Worm (Caenorhabditis elegans) whole organism, L1 larva: Measurements from ENCODE around the gene pst-2.

Source experiments
- C04F5.9 ChIP-seq: sonication (generic microtip); optimal IDR thresholded peaks from 2 replicates; lab custom pipeline; 2016; ENCODE audit warnings: missing genetic modification characterization, missing compliant biosample characterization
- C16A3.4 ChIP-seq: fragments of 150-350 bp; optimal IDR thresholded peaks from 2 replicates; lab custom pipeline; 2014; ENCODE audit warnings: missing biosample characterization, missing genetic modification characterization
- F16B12.6 ChIP-seq: fragments of 150-350 bp; optimal IDR thresholded peaks from 2 replicates; lab custom pipeline; 2014; ENCODE audit warnings: missing biosample characterization, missing genetic modification characterization
- Y116A8C.19 ChIP-seq: sonication (generic microtip); optimal IDR thresholded peaks from 2 replicates; lab custom pipeline; 2016; ENCODE audit warnings: missing compliant biosample characterization, missing genetic modification characterization, borderline replicate concordance
- alr-1 ChIP-seq: fragments of 200-800 bp; sonication (Bioruptor generic); optimal IDR thresholded peaks from 2 replicates; lab custom pipeline; 2018; ENCODE audit warnings: borderline replicate concordance, mild to moderate bottlenecking, missing genetic modification characterization, missing compliant biosample characterization
- aly-2 ChIP-seq: fragments of 150-350 bp; optimal IDR thresholded peaks from 2 replicates; lab custom pipeline; 2014; ENCODE audit warnings: missing biosample characterization, missing genetic modification characterization
- ama-1 ChIP-seq: fragments of 150-350 bp; optimal IDR thresholded peaks from 2 replicates; lab custom pipeline; 2014
- ceh-8 ChIP-seq: fragments of 200-800 bp; sonication (Bioruptor generic); optimal IDR thresholded peaks from 2 replicates; lab custom pipeline; 2018; ENCODE audit warnings: mild to moderate bottlenecking, missing genetic modification characterization, moderate library complexity, missing compliant biosample characterization
- ceh-88 ChIP-seq: fragments of 200-800 bp; sonication (Bioruptor generic); IDR thresholded peaks from 2 replicates; pipeline ENCODE4 v1.3.6; 2022; ENCODE audit warnings: missing genetic modification characterization, missing compliant biosample characterization
- ceh-90 ChIP-seq: sonication (generic microtip); optimal IDR thresholded peaks from 2 replicates; lab custom pipeline; 2016; ENCODE audit warnings: missing genetic modification characterization, missing compliant biosample characterization
- ces-1 ChIP-seq: fragments of 150-350 bp; optimal IDR thresholded peaks from 2 replicates; lab custom pipeline; 2014; ENCODE audit warnings: missing biosample characterization, missing genetic modification reagents, missing genetic modification characterization
- dpl-1 ChIP-seq, 3 experiments: fragments of 150-350 bp in 2 of 3; sonication (generic microtip) in 1 of 3; optimal IDR thresholded peaks; 2 replicates each; lab custom pipeline; 2014 to 2017; ENCODE audit warnings: missing biosample characterization in 3 of 3, missing genetic modification characterization in 3 of 3, missing genetic modification reagents in 3 of 3
- dsc-1 ChIP-seq: sonication (generic microtip); optimal IDR thresholded peaks from 2 replicates; lab custom pipeline; 2016; ENCODE audit warnings: mild to moderate bottlenecking, missing genetic modification characterization, missing compliant biosample characterization
- efl-1 ChIP-seq, 4 experiments: fragments of 150-350 bp; optimal IDR thresholded peaks in 3 of 4; peaks in 1 of 4; 1 replicate in 1 of 4; 2 replicates in 3 of 4; lab custom pipeline; 2014; ENCODE audit warnings: missing biosample characterization in 2 of 4, missing genetic modification characterization in 2 of 4, missing genetic modification reagents in 2 of 4
- efl-3 ChIP-seq: fragments of 200-800 bp; sonication (Bioruptor generic); optimal IDR thresholded peaks from 2 replicates; lab custom pipeline; 2018; ENCODE audit warnings: mild to moderate bottlenecking, missing genetic modification characterization, missing compliant biosample characterization
- egl-13 ChIP-seq: sonication (generic microtip); optimal IDR thresholded peaks from 2 replicates; lab custom pipeline; 2016; ENCODE audit warnings: missing genotype, missing genetic modification reagents, missing genetic modification characterization, missing compliant biosample characterization
- fkh-10 ChIP-seq: sonication (generic microtip); optimal IDR thresholded peaks from 2 replicates; lab custom pipeline; 2017; ENCODE audit warnings: missing biosample characterization, missing genetic modification reagents, missing genetic modification characterization
- fkh-8 ChIP-seq: sonication (generic microtip); optimal IDR thresholded peaks from 2 replicates; lab custom pipeline; 2016; ENCODE audit warnings: mild to moderate bottlenecking, missing genetic modification characterization, missing compliant biosample characterization
- fos-1 ChIP-seq: fragments of 150-350 bp; optimal IDR thresholded peaks from 2 replicates; lab custom pipeline; 2014; ENCODE audit warnings: missing biosample characterization, missing genetic modification characterization
- grh-1 ChIP-seq: fragments of 200-800 bp; sonication (Bioruptor generic); IDR thresholded peaks from 2 replicates; pipeline ENCODE4 v1.3.6; 2022; ENCODE audit warnings: missing genetic modification reagents, missing genetic modification characterization, missing compliant biosample characterization
- hlh-17 ChIP-seq: fragments of 200-800 bp; sonication (Bioruptor generic); optimal IDR thresholded peaks from 2 replicates; lab custom pipeline; 2018; ENCODE audit warnings: missing genetic modification characterization, mild to moderate bottlenecking, missing compliant biosample characterization, moderate library complexity, borderline replicate concordance
- lin-13 ChIP-seq: fragments of 150-350 bp; optimal IDR thresholded peaks from 2 replicates; lab custom pipeline; 2014; ENCODE audit warnings: missing biosample characterization, missing genetic modification reagents, missing genetic modification characterization
- lin-14 ChIP-seq: fragments of 200-800 bp; sonication (Bioruptor generic); optimal IDR thresholded peaks from 2 replicates; lab custom pipeline; 2018; ENCODE audit warnings: mild to moderate bottlenecking, missing genetic modification characterization, moderate library complexity, missing compliant biosample characterization
- lin-39 ChIP-seq: fragments of 150-350 bp; optimal IDR thresholded peaks from 2 replicates; lab custom pipeline; 2014; ENCODE audit warnings: missing biosample characterization, missing genetic modification reagents, missing genetic modification characterization
- lsy-2 ChIP-seq, 2 experiments: fragments of 150-350 bp; optimal IDR thresholded peaks; 2 replicates each; lab custom pipeline; 2014; ENCODE audit warnings: missing biosample characterization in 2 of 2, missing genetic modification characterization in 2 of 2
- mdl-1 ChIP-seq, 2 experiments: fragments of 150-350 bp; optimal IDR thresholded peaks; 2 replicates each; lab custom pipeline; 2014 to 2017; ENCODE audit warnings: missing biosample characterization in 2 of 2, missing genetic modification characterization in 2 of 2, inconsistent platforms in 1 of 2
- mep-1 ChIP-seq: fragments of 150-350 bp; optimal IDR thresholded peaks from 2 replicates; lab custom pipeline; 2014; ENCODE audit warnings: missing biosample characterization, missing genetic modification characterization
- nhr-11 ChIP-seq: fragments of 150-350 bp; optimal IDR thresholded peaks from 2 replicates; lab custom pipeline; 2014; ENCODE audit warnings: missing biosample characterization, missing genetic modification characterization
- nhr-12 ChIP-seq: sonication (generic microtip); optimal IDR thresholded peaks from 2 replicates; lab custom pipeline; 2017; ENCODE audit warnings: missing biosample characterization, missing genetic modification characterization
- nhr-19 ChIP-seq: fragments of 200-800 bp; sonication (Bioruptor generic); conservative IDR thresholded peaks from 2 replicates; pipeline ENCODE4 v1.3.6; 2022; ENCODE audit warnings: missing genetic modification characterization, missing compliant biosample characterization
- nhr-20 ChIP-seq: sonication (generic microtip); optimal IDR thresholded peaks from 2 replicates; lab custom pipeline; 2016; ENCODE audit warnings: mild to moderate bottlenecking, missing genetic modification characterization, missing compliant biosample characterization
- nhr-47 ChIP-seq: sonication (generic microtip); optimal IDR thresholded peaks from 2 replicates; lab custom pipeline; 2016; ENCODE audit warnings: mild to moderate bottlenecking, missing genetic modification characterization, moderate library complexity, missing compliant biosample characterization
- nhr-71 ChIP-seq: sonication (generic microtip); optimal IDR thresholded peaks from 2 replicates; lab custom pipeline; 2016; ENCODE audit warnings: mild to moderate bottlenecking, missing genetic modification characterization, moderate library complexity, missing compliant biosample characterization
- nhr-76 ChIP-seq: sonication (generic microtip); optimal IDR thresholded peaks from 2 replicates; lab custom pipeline; 2017; ENCODE audit warnings: missing biosample characterization, missing genetic modification characterization
- nhr-77 ChIP-seq: fragments of 150-350 bp; optimal IDR thresholded peaks from 2 replicates; lab custom pipeline; 2014; ENCODE audit warnings: missing biosample characterization, missing genetic modification characterization
- rnt-1 ChIP-seq: sonication (generic microtip); optimal IDR thresholded peaks from 2 replicates; lab custom pipeline; 2016; ENCODE audit warnings: mild to moderate bottlenecking, missing genetic modification characterization, moderate library complexity, missing compliant biosample characterization
- skn-1 ChIP-seq: fragments of 150-350 bp; optimal IDR thresholded peaks from 2 replicates; lab custom pipeline; 2014; ENCODE audit warnings: missing biosample characterization, missing genetic modification characterization
- snpc-4 ChIP-seq: fragments of 150-350 bp; optimal IDR thresholded peaks from 2 replicates; lab custom pipeline; 2014; ENCODE audit warnings: missing biosample characterization, missing genetic modification characterization
- sptf-1 ChIP-seq: fragments of 150-350 bp; optimal IDR thresholded peaks from 2 replicates; lab custom pipeline; 2014; ENCODE audit warnings: missing biosample characterization, missing genetic modification characterization
- swsn-7 ChIP-seq: sonication (generic microtip); optimal IDR thresholded peaks from 2 replicates; lab custom pipeline; 2016; ENCODE audit warnings: missing genetic modification characterization, missing compliant biosample characterization
- tbx-2 ChIP-seq: sonication (generic microtip); optimal IDR thresholded peaks from 2 replicates; lab custom pipeline; 2016; ENCODE audit warnings: missing genetic modification characterization, missing compliant biosample characterization
- tlp-1 ChIP-seq: fragments of 150-350 bp; optimal IDR thresholded peaks from 2 replicates; lab custom pipeline; 2014; ENCODE audit warnings: missing biosample characterization, missing genetic modification characterization
- unc-62 ChIP-seq: fragments of 150-350 bp; optimal IDR thresholded peaks from 2 replicates; lab custom pipeline; 2014; ENCODE audit warnings: missing biosample characterization, missing genetic modification reagents, missing genetic modification characterization
- unc-86 ChIP-seq: sonication (generic microtip); optimal IDR thresholded peaks from 2 replicates; lab custom pipeline; 2016; ENCODE audit warnings: missing genetic modification characterization, missing compliant biosample characterization
- unc-98 ChIP-seq: fragments of 200-800 bp; sonication (Bioruptor generic); IDR thresholded peaks from 2 replicates; pipeline ENCODE4 v1.3.6; 2022; ENCODE audit warnings: missing genetic modification characterization, missing compliant biosample characterization
- xbp-1 ChIP-seq: sonication (generic microtip); optimal IDR thresholded peaks from 2 replicates; lab custom pipeline; 2016; ENCODE audit warnings: missing genetic modification characterization, missing compliant biosample characterization
- zag-1 ChIP-seq: fragments of 150-350 bp; optimal IDR thresholded peaks from 2 replicates; lab custom pipeline; 2014; ENCODE audit warnings: missing biosample characterization, missing genetic modification characterization
- ztf-11 ChIP-seq, 2 experiments: sonication (generic microtip); optimal IDR thresholded peaks; 2 replicates each; lab custom pipeline; 2016 to 2017; ENCODE audit warnings: missing genetic modification characterization in 2 of 2, missing biosample characterization in 1 of 2, missing compliant biosample characterization in 1 of 2
- ztf-4 ChIP-seq: fragments of 150-350 bp; optimal IDR thresholded peaks from 2 replicates; lab custom pipeline; 2014; ENCODE audit warnings: missing biosample characterization, missing genetic modification characterization

Gene pst-2

ce11 chrIII:5678935-5679334 is 1.3 kb upstream of the pst-2 start, which contains the start of the genes ska-3 and rps-12 (continued):
- TF ChIP-seq fkh-10 = peak; percentile 99
- TF ChIP-seq lsy-2 (tag; optimal IDR thresholded peaks at IDR 0.05; lab: Kevin White, UChicago) = peak; percentile 98
- TF ChIP-seq dsc-1 (tag; lab: Kevin White, UChicago) = peak; percentile 99
- TF ChIP-seq mdl-1 (tag; optimal IDR thresholded peaks at IDR 0.05; lab: Kevin White, UChicago) = peak; percentile 54 to 99
- TF ChIP-seq lin-13 (GFP tag; lab: Kevin White, UChicago) = peak; percentile 99
- no peak for TF ChIP-seq alr-1 (tag; lab: Kevin White, UChicago)
- peak; percentile 99 for TF ChIP-seq unc-86 (tag; lab: Kevin White, UChicago)
- TF ChIP-seq grh-1 (GFP tag; lab: Robert Waterston, UW) = peak; percentile 97
- TF ChIP-seq lin-14 (GFP tag; lab: Kevin White, UChicago) = peak; percentile 98
- TF ChIP-seq aly-2 (tag; lab: Kevin White, UChicago) = peak; percentile 98
- TF ChIP-seq nhr-47 (tag; lab: Kevin White, UChicago) = peak; percentile 99
- peak; percentile 93 for TF ChIP-seq ama-1
- no peak for TF ChIP-seq ces-1 (GFP tag; lab: Kevin White, UChicago)
- TF ChIP-seq tlp-1 (tag; lab: Kevin White, UChicago) = no peak
- peak; percentile 40 for TF ChIP-seq efl-3 (GFP tag; lab: Kevin White, UChicago)
- TF ChIP-seq ceh-88 (GFP tag; lab: Robert Waterston, UW) = peak; percentile 95
- peak; percentile 96 for TF ChIP-seq nhr-11 (tag; lab: Kevin White, UChicago)
- TF ChIP-seq rnt-1 (tag; lab: Kevin White, UChicago) = peak; percentile 99
- TF ChIP-seq nhr-19 (GFP tag; lab: Robert Waterston, UW) = peak; percentile 99
- peak; percentile 98 for TF ChIP-seq ztf-4 (tag; lab: Kevin White, UChicago)
- TF ChIP-seq egl-13 (tag; lab: Kevin White, UChicago) = peak; percentile 96
- peak; percentile 97 for TF ChIP-seq lin-39 (tag; lab: Kevin White, UChicago)
- TF ChIP-seq unc-62 (GFP tag; lab: Kevin White, UChicago) = peak; percentile 79
- TF ChIP-seq fos-1 (tag; lab: Kevin White, UChicago) = peak; percentile 98
- no peak for TF ChIP-seq hlh-17 (GFP tag; lab: Kevin White, UChicago)
- TF ChIP-seq sptf-1 (tag; lab: Kevin White, UChicago) = no peak
- TF ChIP-seq ceh-8 (GFP tag; lab: Kevin White, UChicago) = peak; percentile 97
- TF ChIP-seq F16B12.6 (tag; lab: Kevin White, UChicago) = peak; percentile 76
- peak; percentile 96 for TF ChIP-seq C04F5.9 (tag; lab: Kevin White, UChicago)
- TF ChIP-seq Y116A8C.19 (tag; lab: Kevin White, UChicago) = peak; percentile 14
- peak; percentile 86 for TF ChIP-seq unc-98 (GFP tag; lab: Robert Waterston, UW)
- peak; percentile 69 for TF ChIP-seq ceh-90 (tag; lab: Kevin White, UChicago)

- TF ChIP-seq nhr-47 (tag; lab: Kevin White, UChicago) = no peak
Measured at ce11 chrIII:5683998-5684397, 3.8 kb downstream of the pst-2 start, which contains the start of gene rcan-1. rcan-1 (minus strand) TSS chrIII:5684098.

ce11 chrIII:5688246-5688645 is 8.0 kb downstream of the pst-2 start:
- TF ChIP-seq fkh-8 (peak; percentile 41), nhr-76 (no peak), nhr-47 (tag; lab: Kevin White, UChicago) (peak; percentile 49), mep-1 (tag; lab: Kevin White, UChicago) (peak; percentile 55), skn-1 (tag; lab: Kevin White, UChicago) (peak; percentile 35), C16A3.4 (tag; lab: Kevin White, UChicago) (peak; percentile 12), mdl-1 (tag; optimal IDR thresholded peaks at IDR 0.05; lab: Kevin White, UChicago) (peak in 1 of 2 experiments; percentile 19), ztf-11 (tag; optimal IDR thresholded peaks at IDR 0.05; lab: Kevin White, UChicago) (peak in 1 of 2 experiments; percentile 30), efl-1 (optimal IDR thresholded peaks at IDR 0.05; lab: Kevin White, UChicago) (peak; percentile 29 to 30), efl-1 (GFP tag; optimal IDR thresholded peaks at IDR 0.05 in 1 of 2; lab: Kevin White, UChicago) (no peak), swsn-7 (peak; percentile 47), zag-1 (tag; lab: Kevin White, UChicago) (no peak), fos-1 (tag; lab: Kevin White, UChicago) (peak; percentile 33), nhr-12 (tag; lab: Kevin White, UChicago) (no peak), nhr-20 (tag; lab: Kevin White, UChicago) (peak; percentile 34), nhr-77 (tag; lab: Kevin White, UChicago) (peak; percentile 47), nhr-19 (GFP tag; lab: Robert Waterston, UW) (peak; percentile 16), lin-14 (GFP tag; lab: Kevin White, UChicago) (peak; percentile 74), snpc-4 (tag; lab: Kevin White, UChicago) (peak; percentile 1), F16B12.6 (tag; lab: Kevin White, UChicago) (no peak), tbx-2 (tag; lab: Kevin White, UChicago) (peak; percentile 42), dpl-1 (GFP tag; optimal IDR thresholded peaks at IDR 0.05; lab: Kevin White, UChicago) (peak in 1 of 3 experiments; percentile 32), xbp-1 (tag; lab: Kevin White, UChicago) (peak; percentile 13), nhr-71 (tag; lab: Kevin White, UChicago) (peak; percentile 64)
